Worm (Caenorhabditis elegans) whole organism, L2 larva: ENCODE results near the gene Y51H7C.7.

ENCODE experiments used
- skn-1 ChIP-seq: sonication (generic microtip); optimal IDR thresholded peaks from 2 replicates; lab custom pipeline; 2017; ENCODE audit warnings: missing biosample characterization, missing genetic modification characterization
- snpc-4 ChIP-seq: fragments of 150-350 bp; optimal IDR thresholded peaks from 2 replicates; lab custom pipeline; 2014; ENCODE audit warnings: missing biosample characterization, missing genetic modification characterization

DNA sequence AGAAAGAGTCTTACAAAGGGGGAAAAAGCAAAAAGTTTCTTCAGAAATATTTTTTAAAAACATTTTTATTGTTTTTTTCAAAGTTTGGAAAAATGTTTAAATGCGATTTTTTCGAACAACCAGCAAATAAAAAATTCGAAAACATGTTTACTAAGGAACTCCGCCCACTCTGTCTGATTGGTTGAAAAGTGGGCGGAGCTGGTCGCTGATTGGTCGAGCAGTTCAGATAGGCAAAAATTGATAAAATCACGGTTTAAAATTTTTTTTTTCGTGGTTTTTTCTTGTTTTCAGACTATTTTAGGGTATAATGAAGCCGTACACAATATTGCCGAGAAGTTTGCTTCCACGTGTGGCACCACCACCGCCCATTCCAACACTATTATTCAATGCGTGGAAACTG, 30.2 kb upstream of the Y51H7C.7 start:
- TF ChIP-seq skn-1 (tag; lab: Kevin White, UChicago) (no peak), snpc-4 (tag; lab: Kevin White, UChicago) (no peak)
